Worm (Caenorhabditis elegans) whole organism, L3 larva: ENCODE results near the gene W05H7.1.

ENCODE experiments used
- R02D3.7 ChIP-seq: fragments of 150-350 bp; optimal IDR thresholded peaks from 2 replicates; lab custom pipeline; 2014; ENCODE audit warnings: missing biosample characterization, missing genetic modification characterization
- pha-4 ChIP-seq: fragments of 150-350 bp; optimal IDR thresholded peaks from 2 replicates; lab custom pipeline; 2014; ENCODE audit warnings: missing biosample characterization, missing genetic modification reagents, missing genetic modification characterization
- tbx-2 ChIP-seq: sonication (generic microtip); optimal IDR thresholded peaks from 2 replicates; lab custom pipeline; 2016; ENCODE audit warnings: mild to moderate bottlenecking, missing genetic modification characterization, missing compliant biosample characterization
- zag-1 ChIP-seq: fragments of 150-350 bp; optimal IDR thresholded peaks from 2 replicates; lab custom pipeline; 2014; ENCODE audit warnings: missing biosample characterization, missing genetic modification characterization

ce11 chrX:1483229-1483628 is 32.7 kb downstream of the W05H7.1 start:
- TF ChIP-seq tbx-2 (tag; lab: Kevin White, UChicago) (no peak), zag-1 (no peak), R02D3.7 (tag; lab: Kevin White, UChicago) (no peak), pha-4 (tag; lab: Kevin White, UChicago) (no peak)
